Fruit fly (Drosophila melanogaster) whole organism, prepupa: ENCODE results near the gene Mnt.

ENCODE experiments used
- CG10631 ChIP-seq: fragments of 200-800 bp; sonication (Bioruptor generic); optimal IDR thresholded peaks from 2 replicates; lab custom pipeline; 2016; ENCODE audit warnings: missing biosample characterization, missing genetic modification characterization
- CG10669 ChIP-seq: fragments of 200-800 bp; sonication (Bioruptor generic); optimal IDR thresholded peaks from 3 replicates; lab custom pipeline; 2018; ENCODE audit warnings: missing biosample characterization, mild to moderate bottlenecking, missing genetic modification characterization, moderate library complexity
- CG11294 ChIP-seq: fragments of 200-800 bp; sonication (Bioruptor generic); IDR thresholded peaks from 2 replicates; pipeline ENCODE4 v1.3.6; 2022; ENCODE audit warnings: missing biosample characterization, missing genetic modification characterization
- CG11762 ChIP-seq: fragments of 200-800 bp; sonication (Bioruptor generic); optimal IDR thresholded peaks from 3 replicates; lab custom pipeline; 2016; ENCODE audit warnings: missing biosample characterization, missing genetic modification characterization; ENCODE audit not compliant: insufficient read depth
- CG11902 ChIP-seq: fragments of 200-800 bp; sonication (Bioruptor generic); optimal IDR thresholded peaks from 3 replicates; lab custom pipeline; 2016; ENCODE audit warnings: missing biosample characterization, missing genetic modification characterization
- CG15336 ChIP-seq: fragments of 200-800 bp; sonication (Bioruptor generic); IDR thresholded peaks from 2 replicates; pipeline ENCODE4 v1.3.6; 2022; ENCODE audit warnings: missing biosample characterization, missing genetic modification characterization
- CG1621 ChIP-seq: fragments of 200-800 bp; sonication (Bioruptor generic); optimal IDR thresholded peaks from 3 replicates; lab custom pipeline; 2018; ENCODE audit warnings: missing biosample characterization, mild to moderate bottlenecking, missing genetic modification characterization
- CG3032 ChIP-seq: fragments of 200-800 bp; optimal IDR thresholded peaks from 2 replicates; lab custom pipeline; 2019; ENCODE audit warnings: missing biosample characterization, mild to moderate bottlenecking, missing genetic modification characterization, moderate library complexity
- CG31627 ChIP-seq: fragments of 200-800 bp; sonication (Bioruptor generic); optimal IDR thresholded peaks from 3 replicates; lab custom pipeline; 2016; ENCODE audit warnings: missing biosample characterization, missing genetic modification characterization
- CG34406 ChIP-seq: fragments of 200-800 bp; sonication (Bioruptor generic); optimal IDR thresholded peaks from 3 replicates; lab custom pipeline; 2016; ENCODE audit warnings: missing biosample characterization, missing genetic modification characterization
- CG3919 ChIP-seq: fragments of 200-800 bp; sonication (Bioruptor generic); optimal IDR thresholded peaks from 3 replicates; lab custom pipeline; 2016; ENCODE audit warnings: missing biosample characterization, missing genetic modification characterization
- CG4318 ChIP-seq: fragments of 200-800 bp; sonication (Bioruptor generic); optimal IDR thresholded peaks from 3 replicates; lab custom pipeline; 2017; ENCODE audit warnings: missing biosample characterization, mild to moderate bottlenecking, missing genetic modification characterization
- CG6163 ChIP-seq: fragments of 200-800 bp; sonication (Bioruptor generic); IDR thresholded peaks from 3 replicates; pipeline ENCODE4 v1.3.6; 2022; ENCODE audit warnings: missing biosample characterization, missing genetic modification characterization
- CG6276 ChIP-seq: fragments of 200-800 bp; sonication (Bioruptor generic); optimal IDR thresholded peaks from 2 replicates; lab custom pipeline; 2017; ENCODE audit warnings: missing biosample characterization, mild to moderate bottlenecking, missing genetic modification characterization
- CG6792 ChIP-seq: fragments of 200-800 bp; sonication (Bioruptor generic); optimal IDR thresholded peaks from 3 replicates; lab custom pipeline; 2016; ENCODE audit warnings: missing biosample characterization, missing genetic modification characterization
- CG6854 ChIP-seq: fragments of 200-800 bp; sonication (Bioruptor generic); optimal IDR thresholded peaks from 2 replicates; lab custom pipeline; 2017; ENCODE audit warnings: missing biosample characterization, mild to moderate bottlenecking, missing genetic modification characterization
- CG7368 ChIP-seq: fragments of 200-800 bp; sonication (Bioruptor generic); optimal IDR thresholded peaks from 3 replicates; lab custom pipeline; 2016; ENCODE audit warnings: missing biosample characterization, missing genetic modification characterization
- CG8119 ChIP-seq: fragments of 200-800 bp; sonication (Bioruptor generic); IDR thresholded peaks from 3 replicates; pipeline ENCODE4 v1.3.6; 2022; ENCODE audit warnings: missing biosample characterization, missing genetic modification characterization
- CG8319 ChIP-seq: fragments of 200-800 bp; sonication (Bioruptor generic); optimal IDR thresholded peaks from 3 replicates; lab custom pipeline; 2016; ENCODE audit warnings: missing biosample characterization, missing genetic modification characterization
- Eip75B ChIP-seq: fragments of 200-800 bp; sonication (Bioruptor generic); optimal IDR thresholded peaks from 3 replicates; lab custom pipeline; 2016; ENCODE audit warnings: missing biosample characterization, missing genetic modification characterization
- Eip78C ChIP-seq: fragments of 200-800 bp; sonication (Bioruptor generic); peaks from one replicate; lab custom pipeline; 2016; ENCODE audit warnings: missing biosample characterization, missing genetic modification characterization
- Eip93F ChIP-seq: fragments of 200-800 bp; sonication (Bioruptor generic); optimal IDR thresholded peaks from 2 replicates; lab custom pipeline; 2016; ENCODE audit warnings: missing biosample characterization, mild to moderate bottlenecking, missing genetic modification characterization
- Ets21C ChIP-seq: fragments of 200-800 bp; sonication (Bioruptor generic); optimal IDR thresholded peaks from 3 replicates; lab custom pipeline; 2016; ENCODE audit warnings: missing biosample characterization, missing genetic modification characterization
- Gug ChIP-seq: fragments of 200-800 bp; sonication (Bioruptor generic); IDR thresholded peaks from 2 replicates; pipeline ENCODE4 v1.3.6; 2022; ENCODE audit warnings: missing biosample characterization, missing genetic modification characterization
- Hr4 ChIP-seq: fragments of 200-800 bp; sonication (Bioruptor generic); optimal IDR thresholded peaks from 3 replicates; lab custom pipeline; 2016; ENCODE audit warnings: missing biosample characterization, missing genetic modification characterization
- Lpt ChIP-seq: fragments of 200-800 bp; sonication (Bioruptor generic); optimal IDR thresholded peaks from 3 replicates; lab custom pipeline; 2016; ENCODE audit warnings: missing biosample characterization, missing genetic modification characterization
- Met ChIP-seq: fragments of 200-800 bp; sonication (Bioruptor generic); optimal IDR thresholded peaks from 3 replicates; lab custom pipeline; 2016; ENCODE audit warnings: missing biosample characterization, missing genetic modification characterization
- Smox ChIP-seq: fragments of 200-800 bp; sonication (Bioruptor generic); optimal IDR thresholded peaks from 3 replicates; lab custom pipeline; 2016; ENCODE audit warnings: missing biosample characterization, missing genetic modification characterization
- Sox102F ChIP-seq: fragments of 200-800 bp; sonication (Bioruptor generic); optimal IDR thresholded peaks from 2 replicates; lab custom pipeline; 2016; ENCODE audit warnings: missing biosample characterization, mild to moderate bottlenecking, missing genetic modification characterization
- Sox15 ChIP-seq: fragments of 200-800 bp; sonication (Bioruptor generic); optimal IDR thresholded peaks from 3 replicates; lab custom pipeline; 2016; ENCODE audit warnings: missing biosample characterization, missing genetic modification characterization
- achi ChIP-seq: fragments of 200-800 bp; sonication (Bioruptor generic); optimal IDR thresholded peaks from 3 replicates; lab custom pipeline; 2016; ENCODE audit warnings: missing biosample characterization, missing genetic modification characterization
- acj6 ChIP-seq: fragments of 200-800 bp; sonication (Bioruptor generic); optimal IDR thresholded peaks from 3 replicates; lab custom pipeline; 2016; ENCODE audit warnings: missing biosample characterization, missing genetic modification characterization
- cyc ChIP-seq: fragments of 200-800 bp; sonication (Bioruptor generic); optimal IDR thresholded peaks from 3 replicates; lab custom pipeline; 2016; ENCODE audit warnings: missing biosample characterization, missing genetic modification characterization
- dac ChIP-seq: fragments of 200-800 bp; sonication (Bioruptor generic); optimal IDR thresholded peaks from 2 replicates; lab custom pipeline; 2017; ENCODE audit warnings: missing biosample characterization, mild to moderate bottlenecking, missing genetic modification characterization
- eg ChIP-seq: fragments of 200-800 bp; sonication (Bioruptor generic); IDR thresholded peaks from 3 replicates; pipeline ENCODE4 v1.3.6; 2022; ENCODE audit warnings: missing biosample characterization, missing genetic modification characterization
- esn ChIP-seq: fragments of 200-800 bp; sonication (Bioruptor generic); optimal IDR thresholded peaks from 2 replicates; lab custom pipeline; 2016; ENCODE audit warnings: missing biosample characterization, mild to moderate bottlenecking, missing genetic modification characterization, moderate library complexity
- fd85E ChIP-seq: fragments of 200-800 bp; sonication (Bioruptor generic); optimal IDR thresholded peaks from 3 replicates; lab custom pipeline; 2016; ENCODE audit warnings: missing biosample characterization, missing genetic modification characterization
- net ChIP-seq: fragments of 200-800 bp; sonication (Bioruptor generic); optimal IDR thresholded peaks from 3 replicates; lab custom pipeline; 2016; ENCODE audit warnings: missing biosample characterization, missing genetic modification characterization
- pdm3 ChIP-seq: fragments of 200-800 bp; sonication (Bioruptor generic); optimal IDR thresholded peaks from 3 replicates; lab custom pipeline; 2016; ENCODE audit warnings: missing biosample characterization, missing genetic modification characterization
- salr ChIP-seq, 2 experiments: fragments of 200-800 bp; sonication (Bioruptor generic); optimal IDR thresholded peaks; 3 replicates each; lab custom pipeline; 2016 to 2018; ENCODE audit warnings: missing biosample characterization in 2 of 2, missing genetic modification characterization in 2 of 2, mild to moderate bottlenecking in 1 of 2
- ss ChIP-seq, 2 experiments: fragments of 200-800 bp; sonication (Bioruptor generic); optimal IDR thresholded peaks; 2 replicates in 1 of 2; 3 replicates in 1 of 2; lab custom pipeline; 2017 to 2018; ENCODE audit warnings: mild to moderate bottlenecking in 2 of 2, missing biosample characterization in 2 of 2, missing genetic modification characterization in 2 of 2, moderate library complexity in 1 of 2
- svp ChIP-seq: fragments of 200-800 bp; sonication (Bioruptor generic); peaks from one replicate; lab custom pipeline; 2016; ENCODE audit warnings: missing biosample characterization, missing genetic modification characterization
- topi ChIP-seq: fragments of 200-800 bp; sonication (Bioruptor generic); optimal IDR thresholded peaks from 3 replicates; lab custom pipeline; 2016; ENCODE audit warnings: missing biosample characterization, missing genetic modification characterization
- vri ChIP-seq: fragments of 200-800 bp; sonication (Bioruptor generic); optimal IDR thresholded peaks from 3 replicates; lab custom pipeline; 2016; ENCODE audit warnings: missing biosample characterization, mild to moderate bottlenecking, missing genetic modification characterization

The Mnt gene

DNA sequence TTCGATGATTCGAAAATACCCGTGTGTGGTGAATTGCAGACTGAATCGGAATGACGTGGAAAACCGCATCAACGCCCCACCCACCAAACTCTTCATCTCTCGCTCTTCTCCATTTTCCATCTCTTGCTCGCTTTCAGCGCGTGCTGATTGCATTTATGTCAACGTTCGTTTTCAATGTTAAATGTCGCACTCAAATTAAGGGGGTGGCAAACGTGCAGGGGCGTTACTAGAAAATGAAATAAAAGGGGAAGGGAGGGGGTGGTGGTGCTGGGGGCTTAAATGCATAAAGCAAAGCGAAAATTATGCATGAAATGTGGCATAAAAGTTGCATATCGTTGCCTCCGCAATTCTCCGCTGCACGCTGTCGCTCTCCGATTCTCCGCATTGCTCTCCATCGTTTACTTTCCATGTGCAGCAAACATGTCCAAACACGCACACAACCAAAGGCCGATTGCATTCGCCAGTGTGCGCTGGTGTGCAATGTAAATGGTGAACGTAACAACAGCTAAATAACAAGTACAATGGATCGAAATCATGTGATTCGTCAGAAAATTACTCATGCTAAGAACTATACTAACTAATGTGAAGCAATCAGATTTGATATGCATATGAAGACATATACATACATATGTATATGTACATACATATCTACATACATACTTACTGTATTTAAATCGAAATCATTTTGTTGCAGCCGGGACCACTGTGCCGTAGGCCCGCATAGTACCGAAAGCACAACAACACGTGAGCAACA is 10.3 kb downstream of the Mnt start (continued):
- TF ChIP-seq Sox102F (GFP tag; lab: Kevin White, UChicago) (peak; percentile 93), net (GFP tag; lab: Kevin White, UChicago) (peak; percentile 95), esn (peak; percentile 93), svp (peak; percentile 97), Ets21C (GFP tag; lab: Kevin White, UChicago) (peak; percentile 83), CG8319 (GFP tag; lab: Kevin White, UChicago) (peak; percentile 90), CG11762 (GFP tag; lab: Kevin White, UChicago) (peak; percentile 90), CG6276 (peak; percentile 94), CG3032 (tag; lab: Kevin White, UChicago) (peak; percentile 92), salr (GFP tag; optimal IDR thresholded peaks at IDR 0.05; lab: Kevin White, UChicago) (peak; percentile 88 to 90), Eip78C (GFP tag; lab: Kevin White, UChicago) (peak; percentile 99), CG1621 (tag; lab: Kevin White, UChicago) (peak; percentile 97), dac (GFP tag; lab: Kevin White, UChicago) (peak; percentile 89), Eip93F (GFP tag; lab: Kevin White, UChicago) (peak; percentile 88), CG10631 (GFP tag; lab: Kevin White, UChicago) (peak; percentile 96), acj6 (GFP tag; lab: Kevin White, UChicago) (peak; percentile 94), pdm3 (peak; percentile 97), cyc (GFP tag; lab: Kevin White, UChicago) (peak; percentile 85), CG10669 (GFP tag; lab: Kevin White, UChicago) (peak; percentile 96), CG3919 (GFP tag; lab: Kevin White, UChicago) (peak; percentile 95), Eip75B (GFP tag; lab: Kevin White, UChicago) (peak; percentile 97), CG31627 (peak; percentile 86), CG7368 (peak; percentile 93), vri (GFP tag; lab: Kevin White, UChicago) (peak; percentile 75), achi (GFP tag; lab: Kevin White, UChicago) (peak; percentile 95), topi (GFP tag; lab: Kevin White, UChicago) (peak; percentile 92), Lpt (GFP tag; lab: Kevin White, UChicago) (peak; percentile 95), CG6163 (GFP tag; lab: Robert Waterston, UW) (peak; percentile 97), CG11294 (GFP tag; lab: Robert Waterston, UW) (peak; percentile 86), ss (GFP tag; optimal IDR thresholded peaks at IDR 0.05; lab: Kevin White, UChicago) (peak; percentile 89 to 95), Hr4 (GFP tag; lab: Kevin White, UChicago) (peak; percentile 95), CG11902 (GFP tag; lab: Kevin White, UChicago) (peak; percentile 80), CG6854 (GFP tag; lab: Kevin White, UChicago) (peak; percentile 71)

dm6 chrX:3682483-3682813 is 10.8 kb downstream of the Mnt start:
- TF ChIP-seq svp (peak; percentile 78), Eip75B (GFP tag; lab: Kevin White, UChicago) (peak; percentile 2), CG6163 (GFP tag; lab: Robert Waterston, UW) (no peak), ss (GFP tag; optimal IDR thresholded peaks at IDR 0.05; lab: Kevin White, UChicago) (peak in 1 of 2 experiments; percentile 8)

dm6 chrX:3684809-3685533 is 13.4 kb downstream of the Mnt start:
- peak; percentile 30 for TF ChIP-seq CG11762 (GFP tag; lab: Kevin White, UChicago)
- TF ChIP-seq CG34406: peak; percentile 76
- peak; percentile 79 for TF ChIP-seq pdm3
- TF ChIP-seq CG6792 (GFP tag; lab: Kevin White, UChicago): peak; percentile 76
- peak; percentile 51 for TF ChIP-seq vri (GFP tag; lab: Kevin White, UChicago)
- TF ChIP-seq CG8119 (GFP tag; lab: Robert Waterston, UW): peak; percentile 74
- peak; percentile 64 for TF ChIP-seq CG3919 (GFP tag; lab: Kevin White, UChicago)
- TF ChIP-seq CG11294 (GFP tag; lab: Robert Waterston, UW): peak; percentile 37
- TF ChIP-seq CG10631 (GFP tag; lab: Kevin White, UChicago): peak; percentile 84
- peak; percentile 66 for TF ChIP-seq Sox15
- peak; percentile 74 for TF ChIP-seq Met (GFP tag; lab: Kevin White, UChicago)
- TF ChIP-seq fd85E (GFP tag; lab: Kevin White, UChicago): no peak
- no peak for TF ChIP-seq CG6854 (GFP tag; lab: Kevin White, UChicago)
- TF ChIP-seq CG6276: peak; percentile 59
- TF ChIP-seq ss (GFP tag; optimal IDR thresholded peaks at IDR 0.05; lab: Kevin White, UChicago): peak; percentile 59 to 81
- peak; percentile 60 to 77 for TF ChIP-seq salr (GFP tag; optimal IDR thresholded peaks at IDR 0.05; lab: Kevin White, UChicago)
- TF ChIP-seq CG4318 (GFP tag; lab: Kevin White, UChicago): peak; percentile 81
- TF ChIP-seq Smox (GFP tag; lab: Kevin White, UChicago): peak; percentile 70
- peak; percentile 78 for TF ChIP-seq net (GFP tag; lab: Kevin White, UChicago)
- TF ChIP-seq eg (GFP tag; lab: Robert Waterston, UW): 0 out of 3 replicates have a peak, but pooled peaks have one; percentile 34
- peak; percentile 61 for TF ChIP-seq CG10669 (GFP tag; lab: Kevin White, UChicago)
- TF ChIP-seq CG15336 (GFP tag; lab: Robert Waterston, UW): peak; percentile 67
- TF ChIP-seq Gug (GFP tag; lab: Robert Waterston, UW): peak; percentile 35; the same call in 1 of the 2 replicates
